Fruit fly (Drosophila melanogaster): ENCODE results near the gene CG10413.

- TF ChIP-seq CG14655 (GFP tag; optimal IDR thresholded peaks at IDR 0.05), result peak; percentile 62
- no peak for TF ChIP-seq CG13204 (GFP tag; optimal IDR thresholded peaks at IDR 0.05)
- no peak for TF ChIP-seq CG12605 (GFP tag; IDR thresholded peaks at IDR 0.05)
- peak; percentile 74 for TF ChIP-seq Pif1A (GFP tag; optimal IDR thresholded peaks at IDR 0.05)
- peak; percentile 59; the same call in 1 of the 3 replicates for TF ChIP-seq fd96Ca (GFP tag; IDR thresholded peaks at IDR 0.05)
- no peak for TF ChIP-seq EcR (GFP tag; optimal IDR thresholded peaks at IDR 0.05)
- TF ChIP-seq gl (tag; optimal IDR thresholded peaks at IDR 0.05), result peak; percentile 27
- TF ChIP-seq Pif1B (GFP tag; optimal IDR thresholded peaks at IDR 0.05), result peak; percentile 59
- peak; percentile 74; the same call in 2 of the 3 replicates for TF ChIP-seq CG4496 (GFP tag; IDR thresholded peaks at IDR 0.05)
- TF ChIP-seq CG17806 (tag; optimal IDR thresholded peaks at IDR 0.05), result peak; percentile 66
- peak; percentile 74 for TF ChIP-seq CG8159 (tag; optimal IDR thresholded peaks at IDR 0.05)
- no peak for TF ChIP-seq CG10348 (GFP tag; IDR thresholded peaks at IDR 0.05)
- TF ChIP-seq rn (GFP tag; IDR thresholded peaks at IDR 0.05), result 0 out of 2 replicates have a peak, but pooled peaks have one; percentile 23
Observed at dm6 chr2L:18645468-18645867, 40.4 kb upstream of the CG10413 start.

All from whole organism, pupa.